Worm (Caenorhabditis elegans) whole organism, young adult: Measurements from ENCODE around the gene riok-3.

Source experiments
- D2030.7 ChIP-seq: fragments of 200-800 bp; sonication (Bioruptor generic); IDR thresholded peaks from 2 replicates; pipeline ENCODE4 v1.3.6; 2022; ENCODE audit warnings: missing genetic modification reagents, missing genetic modification characterization, missing compliant biosample characterization
- F57A8.1 ChIP-seq: fragments of 200-800 bp; sonication (Bioruptor generic); optimal IDR thresholded peaks from 2 replicates; lab custom pipeline; 2018; ENCODE audit warnings: mild to moderate bottlenecking, missing genetic modification characterization, moderate library complexity, missing compliant biosample characterization
- K12H6.12 ChIP-seq: fragments of 200-800 bp; sonication (Bioruptor generic); optimal IDR thresholded peaks from 2 replicates; lab custom pipeline; 2018; ENCODE audit warnings: mild to moderate bottlenecking, missing genetic modification characterization, missing compliant biosample characterization
- Y53G8AR.9 ChIP-seq: fragments of 200-800 bp; sonication (Bioruptor generic); conservative IDR thresholded peaks from 2 replicates; pipeline ENCODE4 v1.3.6; 2022; ENCODE audit warnings: missing genetic modification reagents, missing genetic modification characterization, missing compliant biosample characterization
- ama-1 ChIP-seq, 3 experiments: fragments of 150-350 bp in 1 of 3; sonication (generic microtip) in 2 of 3; optimal IDR thresholded peaks; 2 replicates each; lab custom pipeline; 2014 to 2018; ENCODE audit warnings: missing biosample characterization in 2 of 3, missing genetic modification characterization in 2 of 3, missing genetic modification reagents in 2 of 3
- aptf-3 ChIP-seq: fragments of 200-800 bp; sonication (Bioruptor generic); IDR thresholded peaks from 2 replicates; pipeline ENCODE4 v1.3.6; 2022; ENCODE audit warnings: missing genetic modification characterization, missing compliant biosample characterization
- athp-1 ChIP-seq: sonication (generic microtip); optimal IDR thresholded peaks from 2 replicates; lab custom pipeline; 2017; ENCODE audit warnings: mild to moderate bottlenecking, missing genetic modification characterization, missing compliant biosample characterization
- attf-5 ChIP-seq: fragments of 200-800 bp; sonication (Bioruptor generic); optimal IDR thresholded peaks from 2 replicates; lab custom pipeline; 2018; ENCODE audit warnings: mild to moderate bottlenecking, missing genetic modification characterization, missing compliant biosample characterization
- ceh-40 ChIP-seq: fragments of 200-800 bp; sonication (Bioruptor generic); IDR thresholded peaks from 2 replicates; pipeline ENCODE4 v1.3.6; 2022; ENCODE audit warnings: missing genetic modification characterization, missing compliant biosample characterization
- ceh-91 ChIP-seq: fragments of 200-800 bp; sonication (Bioruptor generic); IDR thresholded peaks from 2 replicates; pipeline ENCODE4 v1.3.6; 2022; ENCODE audit warnings: missing genetic modification reagents, missing genetic modification characterization, missing compliant biosample characterization
- chd-7 ChIP-seq: sonication (generic microtip); optimal IDR thresholded peaks from 2 replicates; lab custom pipeline; 2016; ENCODE audit warnings: mild to moderate bottlenecking, missing genetic modification characterization, moderate library complexity, missing compliant biosample characterization
- efl-1 ChIP-seq: fragments of 150-350 bp; optimal IDR thresholded peaks from 2 replicates; lab custom pipeline; 2014; ENCODE audit warnings: missing biosample characterization, missing genetic modification reagents, missing genetic modification characterization
- hlh-12 ChIP-seq: sonication (generic microtip); optimal IDR thresholded peaks from 2 replicates; lab custom pipeline; 2016; ENCODE audit warnings: missing genetic modification characterization, missing compliant biosample characterization
- hlh-26 ChIP-seq: fragments of 200-800 bp; sonication (Bioruptor generic); conservative IDR thresholded peaks from 2 replicates; pipeline ENCODE4 v1.3.6; 2022; ENCODE audit warnings: missing genetic modification reagents, missing genetic modification characterization, missing compliant biosample characterization
- hmg-1.2 ChIP-seq: fragments of 200-800 bp; sonication (Bioruptor generic); IDR thresholded peaks from 2 replicates; pipeline ENCODE4 v1.3.6; 2022; ENCODE audit warnings: missing genetic modification reagents, missing genetic modification characterization, missing compliant biosample characterization
- let-607 ChIP-seq, 2 experiments: fragments of 200-800 bp in 1 of 2; sonication (Bioruptor generic) in 1 of 2; sonication (generic microtip) in 1 of 2; optimal IDR thresholded peaks; 2 replicates each; lab custom pipeline; 2016 to 2018; ENCODE audit warnings: mild to moderate bottlenecking in 2 of 2, missing compliant biosample characterization in 2 of 2, missing genetic modification characterization in 2 of 2, moderate library complexity in 2 of 2, missing genotype in 1 of 2
- lin-40 ChIP-seq: sonication (generic microtip); optimal IDR thresholded peaks from 2 replicates; lab custom pipeline; 2016; ENCODE audit warnings: missing genetic modification characterization, mild to moderate bottlenecking, missing compliant biosample characterization, missing genotype, missing genetic modification reagents
- lsy-27 ChIP-seq: sonication (generic microtip); optimal IDR thresholded peaks from 2 replicates; lab custom pipeline; 2017; ENCODE audit warnings: missing genetic modification characterization, mild to moderate bottlenecking, missing compliant biosample characterization, antibody characterized with exemption, missing genotype, borderline replicate concordance; ENCODE audit not compliant: insufficient read depth
- madf-3 ChIP-seq: fragments of 200-800 bp; sonication (Bioruptor generic); IDR thresholded peaks from 2 replicates; pipeline ENCODE4 v1.3.6; 2022; ENCODE audit warnings: missing genetic modification reagents, missing genetic modification characterization, missing compliant biosample characterization
- madf-6 ChIP-seq: fragments of 200-800 bp; sonication (Bioruptor generic); IDR thresholded peaks from 2 replicates; pipeline ENCODE4 v1.3.6; 2022; ENCODE audit warnings: missing genetic modification reagents, missing genetic modification characterization, missing compliant biosample characterization
- madf-8 ChIP-seq: fragments of 200-800 bp; sonication (Bioruptor generic); conservative IDR thresholded peaks from 2 replicates; pipeline ENCODE4 v1.3.6; 2022; ENCODE audit warnings: missing genetic modification reagents, missing genetic modification characterization, missing compliant biosample characterization
- mcd-1 ChIP-seq: fragments of 200-800 bp; sonication (Bioruptor generic); IDR thresholded peaks from 2 replicates; pipeline ENCODE4 v1.3.6; 2022; ENCODE audit warnings: missing genetic modification reagents, missing genetic modification characterization, missing compliant biosample characterization
- mes-4 ChIP-seq: sonication (generic microtip); optimal IDR thresholded peaks from 2 replicates; lab custom pipeline; 2016; ENCODE audit warnings: missing genotype, missing genetic modification characterization, missing compliant biosample characterization
- mxl-1 ChIP-seq: sonication (generic microtip); optimal IDR thresholded peaks from 2 replicates; lab custom pipeline; 2016; ENCODE audit warnings: missing genetic modification characterization, missing compliant biosample characterization
- nhr-80 ChIP-seq: sonication (generic microtip); optimal IDR thresholded peaks from 2 replicates; lab custom pipeline; 2016; ENCODE audit warnings: missing genetic modification characterization, missing compliant biosample characterization
- sdz-38 ChIP-seq: sonication (generic microtip); optimal IDR thresholded peaks from 2 replicates; lab custom pipeline; 2016; ENCODE audit warnings: missing genotype, missing genetic modification characterization, missing compliant biosample characterization
- sea-2 ChIP-seq: fragments of 200-800 bp; sonication (Bioruptor generic); IDR thresholded peaks from 2 replicates; pipeline ENCODE4 v1.3.6; 2022; ENCODE audit warnings: missing genetic modification characterization, missing compliant biosample characterization
- snpc-1.3 ChIP-seq: sonication (generic microtip); optimal IDR thresholded peaks from 2 replicates; lab custom pipeline; 2017; ENCODE audit warnings: missing genetic modification characterization, mild to moderate bottlenecking, missing compliant biosample characterization, antibody characterized with exemption, moderate library complexity, missing genotype, missing genetic modification reagents; ENCODE audit not compliant: insufficient read depth
- snpc-3.4 ChIP-seq: sonication (generic microtip); optimal IDR thresholded peaks from 2 replicates; lab custom pipeline; 2017; ENCODE audit warnings: missing genetic modification characterization, mild to moderate bottlenecking, missing compliant biosample characterization, antibody characterized with exemption, moderate library complexity, missing genotype, missing genetic modification reagents
- snpc-4 ChIP-seq, 5 experiments: fragments of 150-350 bp in 1 of 5; sonication (generic microtip) in 4 of 5; optimal IDR thresholded peaks; 2 replicates each; lab custom pipeline; 2014 to 2018; ENCODE audit warnings: missing genetic modification characterization in 5 of 5, missing biosample characterization in 3 of 5, antibody characterized with exemption in 2 of 5, mild to moderate bottlenecking in 2 of 5, missing compliant biosample characterization in 2 of 5, missing genotype in 2 of 5, moderate library complexity in 2 of 5, missing genetic modification reagents in 1 of 5
- tbp1 ChIP-seq: fragments of 200-800 bp; sonication (Bioruptor generic); optimal IDR thresholded peaks from 2 replicates; lab custom pipeline; 2018; ENCODE audit warnings: mild to moderate bottlenecking, missing genetic modification characterization, missing compliant biosample characterization
- tbx-9 ChIP-seq: sonication (generic microtip); optimal IDR thresholded peaks from 2 replicates; lab custom pipeline; 2016; ENCODE audit warnings: borderline replicate concordance, missing genetic modification characterization, inconsistent platforms, missing compliant biosample characterization
- tlf-1 ChIP-seq: fragments of 200-800 bp; sonication (Bioruptor generic); optimal IDR thresholded peaks from 2 replicates; lab custom pipeline; 2018; ENCODE audit warnings: mild to moderate bottlenecking, missing genetic modification characterization, missing compliant biosample characterization
- zim-3 ChIP-seq: sonication (generic microtip); optimal IDR thresholded peaks from 2 replicates; lab custom pipeline; 2017; ENCODE audit warnings: mild to moderate bottlenecking, missing genetic modification characterization, moderate library complexity, missing compliant biosample characterization
- ztf-22 ChIP-seq: fragments of 200-800 bp; sonication (Bioruptor generic); optimal IDR thresholded peaks from 2 replicates; lab custom pipeline; 2018; ENCODE audit warnings: mild to moderate bottlenecking, missing genetic modification characterization, moderate library complexity, missing compliant biosample characterization
- ztf-26 ChIP-seq: sonication (generic microtip); optimal IDR thresholded peaks from 2 replicates; lab custom pipeline; 2017; ENCODE audit warnings: missing genetic modification characterization, missing compliant biosample characterization
- ztf-28 ChIP-seq: fragments of 200-800 bp; sonication (Bioruptor generic); IDR thresholded peaks from 2 replicates; pipeline ENCODE4 v1.3.6; 2022; ENCODE audit warnings: missing genetic modification reagents, missing genetic modification characterization, missing compliant biosample characterization

riok-3 gene

DNA sequence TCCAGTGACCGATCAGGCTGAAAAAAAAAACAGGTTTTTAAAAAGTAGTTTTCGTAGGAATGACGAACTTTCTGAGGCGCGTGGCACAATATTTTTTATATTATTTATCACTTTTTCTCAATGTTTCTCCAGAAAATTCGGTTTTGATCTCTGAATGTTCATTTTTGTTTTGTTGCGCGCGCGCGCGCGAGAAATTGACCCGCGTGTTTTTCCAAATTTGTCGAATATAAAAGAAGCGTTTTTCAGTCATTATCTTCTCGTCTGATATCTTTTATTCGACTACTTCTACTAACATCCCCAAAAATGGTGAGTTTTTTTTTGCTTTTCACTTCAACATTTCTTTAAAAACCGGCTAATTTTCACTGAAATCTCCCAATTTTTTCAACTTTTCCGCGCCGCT is 46.0 kb downstream of the riok-3 start, which contains the start of gene rmd-1 (continued):
- TF ChIP-seq let-607 (tag; optimal IDR thresholded peaks at IDR 0.05; lab: Kevin White, UChicago): no peak
- TF ChIP-seq tlf-1: peak; percentile 8
- TF ChIP-seq madf-6: peak; percentile 96
- TF ChIP-seq efl-1: peak; percentile 94
- no peak for TF ChIP-seq athp-1 (tag; lab: Kevin White, UChicago)
- TF ChIP-seq mxl-1 (tag; lab: Kevin White, UChicago): no peak
- no peak for TF ChIP-seq K12H6.12 (tag; lab: Kevin White, UChicago)
- TF ChIP-seq attf-5 (GFP tag; lab: Kevin White, UChicago): no peak
- TF ChIP-seq Y53G8AR.9 (GFP tag; lab: Robert Waterston, UW): no peak
- no peak for TF ChIP-seq ztf-22 (GFP tag; lab: Kevin White, UChicago)
- no peak for TF ChIP-seq sea-2 (GFP tag; lab: Robert Waterston, UW)
- TF ChIP-seq tbp1 (GFP tag; lab: Kevin White, UChicago): peak; percentile 1
- TF ChIP-seq tbx-9 (tag; lab: Kevin White, UChicago): no peak
- TF ChIP-seq chd-7 (tag; lab: Kevin White, UChicago): no peak
- TF ChIP-seq ztf-28 (GFP tag; lab: Robert Waterston, UW): no peak

DNA sequence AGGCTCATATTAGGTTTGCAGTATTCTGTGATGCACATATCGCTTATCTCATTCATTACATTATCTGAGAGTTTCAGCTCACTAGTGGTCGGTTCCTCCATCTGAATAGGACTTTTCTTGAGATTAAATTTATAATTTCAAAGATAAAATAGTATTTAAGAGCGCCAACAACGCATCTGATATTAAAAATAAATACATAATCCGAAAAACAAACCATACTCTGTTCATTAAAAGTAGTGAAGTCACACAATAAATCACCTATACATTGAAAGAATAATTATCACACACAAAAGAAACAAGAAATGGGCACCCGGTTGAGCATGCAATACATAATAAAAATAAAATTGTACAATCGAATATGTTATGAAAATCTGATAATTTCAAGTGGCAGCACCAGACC is 47.4 kb downstream of the riok-3 start, which contains the start of gene vps-53:
TSS of gene vps-53 (minus strand) at position 101 of the 400 bp plus-strand sequence.
- no peak for TF ChIP-seq ztf-26 (tag; lab: Kevin White, UChicago)
- no peak for TF ChIP-seq mes-4 (tag; lab: Kevin White, UChicago)
- TF ChIP-seq F57A8.1 (GFP tag; lab: Kevin White, UChicago): no peak
- no peak for TF ChIP-seq ceh-91
- TF ChIP-seq D2030.7: no peak
- TF ChIP-seq hlh-12 (tag; lab: Kevin White, UChicago): no peak
- TF ChIP-seq hlh-26 (GFP tag; lab: Robert Waterston, UW): no peak
- TF ChIP-seq attf-5 (GFP tag; lab: Kevin White, UChicago): no peak
- no peak for TF ChIP-seq zim-3 (tag; lab: Kevin White, UChicago)
- TF ChIP-seq madf-8 (GFP tag; lab: Robert Waterston, UW): no peak
- TF ChIP-seq sdz-38 (tag; lab: Kevin White, UChicago): no peak

DNA sequence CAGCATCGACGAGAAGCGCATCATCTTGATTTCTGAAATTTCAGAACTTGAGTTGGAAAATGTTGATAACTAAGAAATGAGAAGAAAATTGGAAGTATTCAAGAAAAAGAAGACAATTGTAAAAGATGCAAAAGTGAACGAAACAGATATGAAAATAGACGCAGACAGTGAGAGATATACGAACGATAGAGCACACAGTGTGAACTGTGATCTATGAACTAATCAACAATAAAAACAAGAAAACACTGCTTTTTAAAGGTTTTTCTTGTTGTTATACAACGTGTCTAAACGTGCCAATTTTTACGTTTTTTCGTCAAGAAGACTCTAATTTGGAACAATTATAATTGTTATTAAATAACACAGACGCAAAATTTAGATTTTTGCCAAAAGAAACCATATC is 52.0 kb downstream of the riok-3 start, which contains the start of gene ech-6:
TSS of gene ech-6 (minus strand) at position 32 of the 400 bp plus-strand sequence.
- no peak for TF ChIP-seq aptf-3 (GFP tag; lab: Robert Waterston, UW)
- peak; percentile 67 for TF ChIP-seq nhr-80 (tag; lab: Kevin White, UChicago)
- TF ChIP-seq ceh-40 (GFP tag; lab: Robert Waterston, UW): no peak
- TF ChIP-seq ama-1 (optimal IDR thresholded peaks at IDR 0.05; lab: Kevin White, UChicago): peak; percentile 33
- TF ChIP-seq ama-1 (GFP tag; optimal IDR thresholded peaks at IDR 0.05; lab: Kevin White, UChicago): no peak
- TF ChIP-seq mes-4 (tag; lab: Kevin White, UChicago): no peak
- peak; percentile 37 for TF ChIP-seq lin-40
- TF ChIP-seq snpc-1.3 (tag; lab: Kevin White, UChicago): no peak
- TF ChIP-seq snpc-3.4 (tag; lab: Kevin White, UChicago): no peak
- peak; percentile 58; the same call in 1 of the 2 replicates for TF ChIP-seq hmg-1.2 (GFP tag; lab: Robert Waterston, UW)
- TF ChIP-seq snpc-4 (GFP tag; optimal IDR thresholded peaks at IDR 0.05; lab: Kevin White, UChicago): no peak
- TF ChIP-seq snpc-4 (tag; optimal IDR thresholded peaks at IDR 0.05; lab: Kevin White, UChicago): peak in 1 of 4 experiments; percentile 28
- no peak for TF ChIP-seq lsy-27 (tag; lab: Kevin White, UChicago)
- TF ChIP-seq mcd-1: no peak
- no peak for TF ChIP-seq mxl-1 (tag; lab: Kevin White, UChicago)
- peak in 1 of 2 experiments; percentile 29 for TF ChIP-seq let-607 (tag; optimal IDR thresholded peaks at IDR 0.05; lab: Kevin White, UChicago)
- TF ChIP-seq madf-3 (GFP tag; lab: Robert Waterston, UW): no peak
